Worm (Caenorhabditis elegans): ENCODE data around the gene amt-1.

The amt-1 gene

DNA sequence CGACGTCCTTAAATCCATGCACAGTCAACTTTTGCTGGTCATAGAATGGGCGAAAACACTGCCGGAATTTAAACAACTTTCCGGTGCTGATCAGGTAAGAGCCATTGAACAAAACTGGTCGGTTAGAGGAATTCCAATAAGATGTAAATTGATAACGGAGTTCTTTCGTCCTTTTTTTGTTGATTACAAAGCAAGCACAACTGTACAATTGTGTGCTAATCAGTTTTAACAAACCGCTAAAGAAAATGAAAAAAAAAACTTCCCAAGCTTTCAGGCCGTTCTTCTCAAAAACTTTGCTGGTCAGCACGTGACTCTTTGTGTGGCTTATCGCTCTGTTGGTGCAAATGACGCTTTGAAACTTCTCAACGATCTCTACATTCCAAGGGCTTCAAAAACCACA is 37.1 kb upstream of the amt-1 start:
- no peak for TF ChIP-seq ref-1 (GFP tag; conservative IDR thresholded peaks at IDR 0.05)
- no peak for TF ChIP-seq ztf-23 (GFP tag; IDR thresholded peaks at IDR 0.05)
- no peak for TF ChIP-seq tab-1 (GFP tag; IDR thresholded peaks at IDR 0.05)
- no peak for TF ChIP-seq flt-1 (GFP tag; IDR thresholded peaks at IDR 0.05)
- no peak for TF ChIP-seq ztf-29 (GFP tag; IDR thresholded peaks at IDR 0.05)
- no peak for TF ChIP-seq med-1 (GFP tag; optimal IDR thresholded peaks at IDR 0.05; ENCODE audit: insufficient read depth)
- no peak for TF ChIP-seq cog-1 (tag; optimal IDR thresholded peaks at IDR 0.05)
- no peak for TF ChIP-seq klf-2 (GFP tag; conservative IDR thresholded peaks at IDR 0.05)
- no peak for TF ChIP-seq T22C8.4 (GFP tag; IDR thresholded peaks at IDR 0.05)

- TF ChIP-seq ztf-23 (GFP tag; IDR thresholded peaks at IDR 0.05) (no peak), cog-1 (tag; optimal IDR thresholded peaks at IDR 0.05) (no peak), ref-1 (GFP tag; conservative IDR thresholded peaks at IDR 0.05) (no peak), med-1 (GFP tag; optimal IDR thresholded peaks at IDR 0.05; ENCODE audit: insufficient read depth) (no peak), T22C8.4 (GFP tag; IDR thresholded peaks at IDR 0.05) (no peak)
Observed at ce11 chrX:4544543-4544942, 26.7 kb upstream of the amt-1 start, which contains the start of gene C07A12.2. TSS of gene C07A12.2 (plus strand) at chrX:4544843.

DNA sequence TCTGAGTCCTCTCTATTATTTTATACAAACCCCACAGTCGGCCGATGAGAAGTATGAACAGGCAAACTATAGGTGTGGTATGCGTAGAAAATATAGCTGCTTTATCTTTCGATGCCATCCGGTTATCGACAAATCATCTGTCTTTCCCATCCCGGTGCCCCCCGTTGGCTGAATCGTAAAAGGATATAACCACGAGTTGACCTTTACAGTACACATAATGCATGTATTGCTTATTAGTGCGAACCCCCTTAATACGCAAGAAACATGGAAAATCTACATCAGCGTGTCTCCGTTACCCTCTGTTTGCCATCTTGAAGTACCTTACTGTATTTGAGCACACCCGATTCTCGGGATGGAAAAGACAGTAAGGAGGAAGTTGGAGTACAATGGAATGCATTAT is 22.3 kb upstream of the amt-1 start:
- TF ChIP-seq flt-1 (GFP tag; IDR thresholded peaks at IDR 0.05) (no peak), T22C8.4 (GFP tag; IDR thresholded peaks at IDR 0.05) (no peak), cog-1 (tag; optimal IDR thresholded peaks at IDR 0.05) (no peak), klf-2 (GFP tag; conservative IDR thresholded peaks at IDR 0.05) (no peak), med-1 (GFP tag; optimal IDR thresholded peaks at IDR 0.05; ENCODE audit: insufficient read depth) (no peak), ref-1 (GFP tag; conservative IDR thresholded peaks at IDR 0.05) (no peak)

DNA sequence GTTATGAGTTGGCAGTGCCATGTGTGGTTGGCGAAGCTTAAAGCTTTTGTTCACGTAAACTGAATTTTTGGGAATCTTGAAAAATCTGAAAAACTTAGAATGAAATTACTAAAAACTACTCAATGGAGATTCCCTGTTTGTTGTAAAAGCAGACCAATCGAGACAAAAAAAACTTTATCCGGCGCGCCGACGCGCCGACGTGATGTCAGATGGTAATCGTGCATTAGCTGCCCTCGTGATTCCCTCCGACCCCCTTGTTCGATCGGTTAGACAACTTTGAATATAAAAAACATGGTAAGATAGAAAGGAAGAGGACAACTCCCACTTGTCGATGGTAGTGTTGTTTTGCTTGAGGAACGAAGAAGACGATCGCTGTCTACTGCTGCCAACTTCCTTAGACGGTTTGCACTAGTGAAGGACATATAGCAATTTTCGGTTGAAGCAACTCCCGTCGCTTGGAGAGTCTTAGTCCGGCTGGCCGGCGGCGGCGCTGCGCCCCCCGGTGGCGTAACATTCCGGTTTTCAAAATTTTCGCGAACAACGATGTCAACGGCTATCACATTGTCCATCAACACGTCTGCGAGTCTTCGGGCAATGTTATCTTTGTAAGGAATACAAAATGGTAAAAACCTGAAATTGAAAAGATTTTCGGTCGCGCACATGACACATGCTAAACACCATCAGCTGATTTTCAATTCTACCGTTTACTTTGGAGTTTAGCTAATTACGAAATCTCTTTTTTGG is 21.2 kb upstream of the amt-1 start, which contains the start of gene C07A12.18:
C07A12.18 (minus strand) TSS at position 51 of the 744 bp plus-strand sequence.
- no peak for TF ChIP-seq cog-1 (tag; optimal IDR thresholded peaks at IDR 0.05)
- TF ChIP-seq flt-1 (GFP tag; IDR thresholded peaks at IDR 0.05): no peak
- no peak for TF ChIP-seq ref-1 (GFP tag; conservative IDR thresholded peaks at IDR 0.05)
- TF ChIP-seq klf-2 (GFP tag; conservative IDR thresholded peaks at IDR 0.05): no peak
- TF ChIP-seq ztf-23 (GFP tag; IDR thresholded peaks at IDR 0.05): no peak
- no peak for TF ChIP-seq T22C8.4 (GFP tag; IDR thresholded peaks at IDR 0.05)
- TF ChIP-seq ztf-29 (GFP tag; IDR thresholded peaks at IDR 0.05): no peak
- TF ChIP-seq med-1 (GFP tag; optimal IDR thresholded peaks at IDR 0.05; ENCODE audit: insufficient read depth): no peak
- TF ChIP-seq tab-1 (GFP tag; IDR thresholded peaks at IDR 0.05): no peak

ce11 chrX:4550987-4551386 is 20.2 kb upstream of the amt-1 start:
- no peak for TF ChIP-seq cog-1 (tag; optimal IDR thresholded peaks at IDR 0.05)
- TF ChIP-seq T22C8.4 (GFP tag; IDR thresholded peaks at IDR 0.05): no peak

ce11 chrX:4553033-4553432 is 18.2 kb upstream of the amt-1 start:
- TF ChIP-seq ztf-29 (GFP tag; IDR thresholded peaks at IDR 0.05) (no peak), T22C8.4 (GFP tag; IDR thresholded peaks at IDR 0.05) (no peak), tab-1 (GFP tag; IDR thresholded peaks at IDR 0.05) (no peak)

DNA sequence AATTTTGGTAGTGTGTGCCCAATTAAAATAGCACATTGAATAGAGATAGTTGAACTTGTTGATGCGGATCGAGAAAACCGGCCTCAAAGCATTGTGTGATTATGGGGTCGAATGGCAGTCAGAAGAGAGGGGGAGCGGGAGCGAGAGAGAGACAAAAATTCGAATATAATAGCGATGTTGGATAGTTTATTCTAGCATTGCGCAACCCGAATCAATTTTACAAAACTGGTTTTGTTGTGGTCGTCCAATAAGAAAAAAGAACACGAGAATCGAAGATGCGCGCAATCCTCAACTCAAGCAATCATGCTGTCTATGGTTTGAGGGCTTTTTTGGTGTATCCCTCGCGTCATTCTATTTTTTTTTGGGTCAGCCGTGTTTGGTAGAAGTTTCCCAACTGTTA is 17.7 kb upstream of the amt-1 start:
- TF ChIP-seq flt-1 (GFP tag; IDR thresholded peaks at IDR 0.05) (no peak), tab-1 (GFP tag; IDR thresholded peaks at IDR 0.05) (no peak), ref-1 (GFP tag; conservative IDR thresholded peaks at IDR 0.05) (no peak)

- no peak for TF ChIP-seq tab-1 (GFP tag; IDR thresholded peaks at IDR 0.05)
- no peak for TF ChIP-seq ref-1 (GFP tag; conservative IDR thresholded peaks at IDR 0.05)
- no peak for TF ChIP-seq cog-1 (tag; optimal IDR thresholded peaks at IDR 0.05)
- no peak for TF ChIP-seq flt-1 (GFP tag; IDR thresholded peaks at IDR 0.05)
- no peak for TF ChIP-seq T22C8.4 (GFP tag; IDR thresholded peaks at IDR 0.05)
- TF ChIP-seq med-1 (GFP tag; optimal IDR thresholded peaks at IDR 0.05; ENCODE audit: insufficient read depth): no peak
- no peak for TF ChIP-seq ztf-29 (GFP tag; IDR thresholded peaks at IDR 0.05)
- TF ChIP-seq klf-2 (GFP tag; conservative IDR thresholded peaks at IDR 0.05): no peak
- no peak for TF ChIP-seq ztf-23 (GFP tag; IDR thresholded peaks at IDR 0.05)
Observed at ce11 chrX:4554385-4554784, 16.9 kb upstream of the amt-1 start, which contains the start of gene ham-2. TSS of gene ham-2 (plus strand) at chrX:4554685.

DNA sequence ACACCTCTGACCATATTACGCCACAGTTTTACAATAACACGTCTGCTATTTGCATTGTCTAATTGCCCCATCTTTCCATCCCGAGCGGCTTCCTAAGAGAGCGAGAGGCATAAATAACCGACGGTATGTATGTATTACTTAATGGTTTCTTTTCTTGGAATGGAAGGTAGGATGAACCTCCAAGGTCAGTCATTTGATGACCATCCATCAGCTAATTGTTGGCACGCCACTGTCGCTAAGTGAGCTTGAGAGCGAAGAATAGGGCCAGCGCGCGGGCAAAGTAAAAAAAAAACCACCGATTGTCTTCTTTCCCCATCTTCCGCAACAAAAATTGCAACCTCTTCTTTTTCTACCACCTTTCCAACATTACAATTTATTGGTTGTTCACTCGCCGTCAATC is 15.2 kb upstream of the amt-1 start:
- TF ChIP-seq ref-1 (GFP tag; conservative IDR thresholded peaks at IDR 0.05) (no peak), T22C8.4 (GFP tag; IDR thresholded peaks at IDR 0.05) (no peak), ztf-29 (GFP tag; IDR thresholded peaks at IDR 0.05) (no peak), med-1 (GFP tag; optimal IDR thresholded peaks at IDR 0.05; ENCODE audit: insufficient read depth) (no peak), cog-1 (tag; optimal IDR thresholded peaks at IDR 0.05) (no peak), ztf-23 (GFP tag; IDR thresholded peaks at IDR 0.05) (no peak), tab-1 (GFP tag; IDR thresholded peaks at IDR 0.05) (no peak), klf-2 (GFP tag; conservative IDR thresholded peaks at IDR 0.05) (no peak), flt-1 (GFP tag; IDR thresholded peaks at IDR 0.05) (no peak)

ce11 chrX:4561863-4562262 is 9.4 kb upstream of the amt-1 start, which contains the start of gene C05E11.6:
TSS of gene C05E11.6 (plus strand) at chrX:4562163.
- TF ChIP-seq ztf-29 (GFP tag; IDR thresholded peaks at IDR 0.05) (no peak), klf-2 (GFP tag; conservative IDR thresholded peaks at IDR 0.05) (no peak), cog-1 (tag; optimal IDR thresholded peaks at IDR 0.05) (no peak), ref-1 (GFP tag; conservative IDR thresholded peaks at IDR 0.05) (no peak), flt-1 (GFP tag; IDR thresholded peaks at IDR 0.05) (no peak), med-1 (GFP tag; optimal IDR thresholded peaks at IDR 0.05; ENCODE audit: insufficient read depth) (no peak), T22C8.4 (GFP tag; IDR thresholded peaks at IDR 0.05) (no peak)
